Worm (Caenorhabditis elegans) whole organism, early embryonic: Measurements from ENCODE around the gene nhr-183.

Experiments used
- aly-1 ChIP-seq: sonication (generic microtip); optimal IDR thresholded peaks from 2 replicates; lab custom pipeline; 2016; ENCODE audit warnings: missing genetic modification characterization, missing compliant biosample characterization
- ama-1 ChIP-seq: fragments of 150-350 bp; optimal IDR thresholded peaks from 2 replicates; lab custom pipeline; 2014
- ceh-13 ChIP-seq: fragments of 200-800 bp; sonication (Bioruptor generic); optimal IDR thresholded peaks from 2 replicates; lab custom pipeline; 2018; ENCODE audit warnings: mild to moderate bottlenecking, missing genetic modification characterization, missing compliant biosample characterization
- flt-1 ChIP-seq: fragments of 200-800 bp; sonication (Bioruptor generic); IDR thresholded peaks from 2 replicates; pipeline ENCODE4 v1.3.6; 2022; ENCODE audit warnings: missing genetic modification characterization, missing compliant biosample characterization
- tbx-11 ChIP-seq: fragments of 200-800 bp; sonication (Bioruptor generic); IDR thresholded peaks from 2 replicates; pipeline ENCODE4 v1.3.6; 2022; ENCODE audit warnings: missing genetic modification characterization, missing compliant biosample characterization

- TF ChIP-seq flt-1 (GFP tag; lab: Robert Waterston, UW) (no peak), ceh-13 (no peak), ama-1 (no peak), tbx-11 (GFP tag; lab: Robert Waterston, UW) (no peak), aly-1 (no peak)
Observed at ce11 chrV:2260660-2261059, 3.8 kb downstream of the nhr-183 start, which contains the start of gene F41B5.12.
